Worm (Caenorhabditis elegans) whole organism, midembryonic: ENCODE data around the gene F10C1.3.

Experiments
- klf-2 ChIP-seq: fragments of 200-800 bp; sonication (Bioruptor generic); conservative IDR thresholded peaks from 2 replicates; pipeline ENCODE4 v1.3.6; 2022; ENCODE audit warnings: missing genetic modification reagents, missing genetic modification characterization, missing compliant biosample characterization
- tab-1 ChIP-seq: fragments of 200-800 bp; sonication (Bioruptor generic); IDR thresholded peaks from 2 replicates; pipeline ENCODE4 v1.3.6; 2022; ENCODE audit warnings: missing genetic modification characterization, missing compliant biosample characterization
- ztf-29 ChIP-seq: fragments of 200-800 bp; sonication (Bioruptor generic); IDR thresholded peaks from 2 replicates; pipeline ENCODE4 v1.3.6; 2022; ENCODE audit warnings: missing genetic modification reagents, missing genetic modification characterization, missing compliant biosample characterization

ce11 chrII:5714807-5715206 lies 42.7 kb downstream of the F10C1.3 start, which contains the start of the genes tiar-1 and lelo-4:
- no peak for TF ChIP-seq tab-1
- TF ChIP-seq klf-2 (GFP tag; lab: Robert Waterston, UW): no peak
- no peak for TF ChIP-seq ztf-29 (GFP tag; lab: Robert Waterston, UW)
